Worm (Caenorhabditis elegans): ENCODE results near the gene srx-36.

DNA sequence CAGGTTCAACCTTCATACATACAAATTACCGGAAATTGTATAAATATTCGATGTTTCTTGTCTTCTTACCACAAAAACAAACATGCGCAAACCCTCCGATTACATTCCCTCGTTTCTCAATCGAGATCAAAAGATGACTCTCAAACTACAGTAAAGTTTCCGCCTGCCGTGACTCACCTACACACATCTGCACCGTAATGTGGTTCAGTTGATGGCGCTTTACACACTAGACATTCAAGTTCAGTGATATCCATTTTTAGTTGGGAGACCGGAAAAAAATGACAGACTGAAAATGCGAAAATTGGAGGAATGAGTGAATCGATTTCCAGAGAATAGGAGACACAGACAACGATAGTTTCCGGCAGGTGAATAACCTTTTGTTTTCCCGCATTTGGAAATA, 39.6 kb downstream of the srx-36 start, which contains the start of gene nhr-286:
- no peak for TF ChIP-seq tbx-11 (GFP tag; IDR thresholded peaks at IDR 0.05)
- no peak for TF ChIP-seq aly-1 (tag; optimal IDR thresholded peaks at IDR 0.05)
- TF ChIP-seq scrt-1 (GFP tag; IDR thresholded peaks at IDR 0.05) = no peak
- no peak for TF ChIP-seq flt-1 (GFP tag; IDR thresholded peaks at IDR 0.05)
- no peak for TF ChIP-seq ama-1 (optimal IDR thresholded peaks at IDR 0.05)
- TF ChIP-seq ets-7 (tag; optimal IDR thresholded peaks at IDR 0.05) = no peak
- no peak for TF ChIP-seq tra-4 (tag; optimal IDR thresholded peaks at IDR 0.05)
- no peak for TF ChIP-seq ceh-36 (tag; optimal IDR thresholded peaks at IDR 0.05)
